Worm (Caenorhabditis elegans): ENCODE results near the gene unc-42.

ce11 chrV:9756242-9756641 is 12.9 kb downstream of the unc-42 start, which contains the start of gene hrg-3:
- TF ChIP-seq tbx-2 (tag; optimal IDR thresholded peaks at IDR 0.05) (no peak), nhr-11 (tag; optimal IDR thresholded peaks at IDR 0.05) (no peak), nhr-12 (tag; optimal IDR thresholded peaks at IDR 0.05) (no peak), nhr-23 (tag; optimal IDR thresholded peaks at IDR 0.05) (no peak), aly-2 (tag; optimal IDR thresholded peaks at IDR 0.05) (no peak), elt-1 (tag; optimal IDR thresholded peaks at IDR 0.05) (no peak), snpc-4 (tag; optimal IDR thresholded peaks at IDR 0.05) (no peak), sea-2 (GFP tag; optimal IDR thresholded peaks at IDR 0.05) (no peak), mml-1 (tag; optimal IDR thresholded peaks at IDR 0.05) (no peak), eor-1 (tag; optimal IDR thresholded peaks at IDR 0.05) (no peak), nhr-28 (tag; optimal IDR thresholded peaks at IDR 0.05) (no peak)

Data from whole organism, L3 larva.